Worm (Caenorhabditis elegans) whole organism, dauer: ENCODE data around the gene clec-70.
"Not testable (repeated sequence)": the region's sequence is repeated elsewhere in the genome, so short reads cannot be mapped to it uniquely, and the experiment has no call there.

Experiments
- unc-62 ChIP-seq: sonication (generic microtip); optimal IDR thresholded peaks from 2 replicates; lab custom pipeline; 2017; ENCODE audit warnings: missing biosample characterization, missing genetic modification reagents, missing genetic modification characterization

Gene clec-70

DNA sequence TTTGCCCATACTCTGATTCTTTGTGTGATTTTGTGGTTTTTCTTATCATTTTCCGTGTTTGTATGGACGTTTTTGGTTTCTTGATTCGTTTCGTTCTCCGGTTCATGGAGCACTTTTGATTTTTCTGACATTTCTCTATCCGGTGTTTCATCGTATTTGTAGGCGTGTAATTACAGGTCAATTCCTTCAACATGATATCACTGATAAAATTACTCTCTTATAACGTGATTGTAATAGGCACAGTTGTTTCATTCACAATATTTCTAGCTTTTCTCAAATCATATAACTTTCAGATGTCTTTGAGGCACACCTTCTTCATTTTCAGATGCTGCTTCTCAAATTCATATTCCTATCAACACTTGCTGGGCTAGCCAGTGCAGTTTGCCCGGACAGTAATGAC is at the start of gene clec-70:
clec-70 (plus strand) TSS at position 301 of the 400 bp plus-strand sequence.
- TF ChIP-seq unc-62 (GFP tag; lab: Kevin White, UChicago), result not testable (repeated sequence)

DNA sequence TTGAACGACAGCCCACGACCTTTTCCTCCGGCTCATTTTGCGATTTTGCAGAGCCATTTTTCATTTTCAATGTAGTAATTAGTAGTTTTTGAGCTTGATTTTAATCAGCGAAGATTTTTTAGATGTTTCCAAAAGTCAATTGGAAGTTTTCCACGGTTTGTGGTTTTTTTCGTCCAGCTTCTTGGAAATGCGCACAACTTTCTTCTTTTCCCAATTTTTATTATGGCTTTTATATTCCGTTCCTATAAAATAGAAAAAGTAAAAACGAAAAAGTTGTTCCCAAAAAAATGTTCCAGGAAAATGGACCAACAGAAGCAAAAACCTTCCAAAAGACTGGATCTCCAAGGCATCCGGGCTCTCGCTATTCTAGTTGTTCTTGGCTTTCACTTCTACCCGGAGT is 47.1 kb upstream of the clec-70 start, which contains the start of gene oac-22:
oac-22 (plus strand) TSS at position 301 of the 400 bp plus-strand sequence.
- TF ChIP-seq unc-62 (GFP tag; lab: Kevin White, UChicago), result no peak

DNA sequence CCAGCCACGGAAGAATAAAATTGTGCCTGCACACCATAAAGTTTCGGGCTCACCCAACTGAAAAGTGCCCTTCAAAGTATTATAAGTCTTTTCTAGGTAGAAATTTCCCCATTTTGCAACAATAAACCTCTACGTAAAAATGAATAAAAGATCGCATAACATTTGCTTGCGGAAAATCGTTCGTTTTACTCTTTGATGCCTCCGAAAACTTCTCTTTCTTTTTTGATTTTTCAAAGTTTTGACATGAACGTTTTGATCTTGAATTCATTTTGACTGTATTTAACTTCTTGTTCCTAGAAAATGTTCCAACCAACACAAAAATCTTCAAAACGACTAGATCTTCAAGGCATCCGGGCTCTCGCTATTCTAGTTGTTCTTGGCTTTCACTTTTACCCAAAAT is 43.5 kb upstream of the clec-70 start, which contains the start of gene oac-21:
oac-21 (plus strand) TSS at position 301 of the 400 bp plus-strand sequence.
- no peak for TF ChIP-seq unc-62 (GFP tag; lab: Kevin White, UChicago)

DNA sequence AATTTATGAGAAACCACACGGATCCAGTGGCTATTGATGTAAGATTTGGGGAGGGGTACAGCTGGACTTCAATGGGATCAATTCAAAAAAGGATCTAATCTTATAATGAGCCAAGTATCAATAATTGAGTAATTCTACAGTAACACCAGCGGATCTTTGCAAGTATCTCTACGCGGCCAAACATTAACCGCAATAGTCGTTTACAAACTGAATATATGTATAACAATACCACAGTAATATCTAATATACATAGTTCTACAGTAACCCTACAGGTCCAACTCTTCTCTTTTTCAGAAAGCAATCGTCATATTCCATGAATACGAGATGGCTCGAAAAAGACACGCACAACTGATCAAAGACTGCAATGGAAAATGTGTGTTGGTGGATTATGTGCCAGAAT is 40.5 kb upstream of the clec-70 start, which contains the start of gene F56D6.9:
F56D6.9 (plus strand) TSS at position 301 of the 400 bp plus-strand sequence.
- no peak for TF ChIP-seq unc-62 (GFP tag; lab: Kevin White, UChicago)

DNA sequence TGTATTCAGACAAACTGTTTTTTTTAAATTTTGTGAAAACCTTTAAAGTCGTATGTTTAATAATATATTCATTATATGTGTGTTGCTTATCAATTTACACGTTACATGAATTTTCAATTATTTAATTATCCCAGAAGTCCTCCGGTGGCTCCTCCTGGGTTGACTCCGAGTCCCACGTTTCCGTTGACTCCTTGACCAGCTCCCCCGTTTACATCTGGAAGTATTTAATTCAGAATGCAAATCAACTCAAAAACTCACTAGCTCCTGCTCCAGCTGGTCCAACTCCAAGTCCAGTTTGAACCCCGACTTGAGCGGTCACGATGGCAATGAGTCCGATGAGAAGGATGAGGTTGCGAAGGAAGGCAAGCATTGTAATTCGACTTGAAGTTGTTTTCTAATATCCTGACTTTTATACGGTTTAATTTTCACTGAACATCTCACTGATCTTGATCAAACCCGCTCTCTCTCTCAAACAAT is 38.5 kb upstream of the clec-70 start, which contains the start of gene F56D6.8:
F56D6.8 (minus strand) TSS at position 427 of the 477 bp plus-strand sequence.
- TF ChIP-seq unc-62 (GFP tag; lab: Kevin White, UChicago), result no peak

DNA sequence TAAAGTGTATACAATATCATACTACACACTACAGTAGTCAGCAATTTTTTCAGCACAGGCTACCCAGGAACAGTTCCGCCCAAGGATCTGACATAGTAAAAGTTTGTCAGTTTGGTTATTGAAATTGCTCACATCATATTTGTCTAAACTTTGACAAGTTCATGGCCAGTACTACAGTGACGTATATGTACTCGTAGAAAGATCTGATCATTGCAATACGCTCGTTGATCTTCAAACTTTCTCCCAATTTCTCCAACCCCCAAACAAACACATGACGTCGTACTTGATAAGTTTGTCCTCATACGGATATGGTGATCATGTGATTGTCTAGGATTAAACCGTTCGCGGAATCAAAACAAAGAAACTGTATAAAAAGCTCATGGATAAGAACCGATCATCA is 37.7 kb upstream of the clec-70 start, which contains the start of gene dct-8:
dct-8 (plus strand) TSS at position 301 of the 400 bp plus-strand sequence.
- TF ChIP-seq unc-62 (GFP tag; lab: Kevin White, UChicago), result no peak

DNA sequence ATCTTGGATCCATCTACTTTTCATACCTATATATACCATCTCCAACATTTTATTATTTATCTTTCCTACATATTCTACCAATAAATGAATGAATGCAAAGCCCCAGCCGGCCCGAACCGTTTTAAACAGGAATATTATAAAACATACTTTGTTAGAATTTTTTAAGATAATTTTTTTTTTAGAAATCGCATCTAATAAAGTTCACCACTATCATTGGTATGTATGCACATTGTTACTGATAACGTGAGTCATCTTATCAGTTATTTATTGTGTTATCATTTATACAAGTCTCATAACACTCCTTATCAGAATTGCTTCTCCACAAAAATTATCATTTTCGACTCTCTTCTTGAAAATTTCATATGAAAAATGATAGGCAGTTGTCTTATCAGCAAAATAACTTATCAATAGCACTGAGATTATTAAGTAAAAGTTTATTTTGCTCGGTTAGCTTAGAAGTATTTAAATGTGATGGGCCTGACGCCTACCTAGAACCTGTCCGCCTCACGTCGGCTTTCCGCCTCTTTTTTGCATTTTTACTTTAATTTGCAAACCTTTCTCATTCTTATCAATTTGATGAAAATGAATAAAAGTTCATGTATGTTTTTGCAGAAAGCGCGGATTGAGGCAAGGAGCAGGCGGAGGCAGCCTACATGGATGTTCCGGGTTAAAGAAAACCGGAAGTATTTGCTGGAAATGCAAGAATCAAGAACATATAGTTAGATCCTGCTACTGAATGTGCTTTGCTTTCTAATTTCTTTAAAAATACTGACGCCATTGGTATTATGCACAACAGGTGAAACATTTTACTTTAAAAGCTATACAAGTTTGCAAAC is 32.6 kb upstream of the clec-70 start, which contains the start of gene srz-62:
srz-62 (plus strand) TSS at position 786 of the 836 bp plus-strand sequence.
- no peak for TF ChIP-seq unc-62 (GFP tag; lab: Kevin White, UChicago)

DNA sequence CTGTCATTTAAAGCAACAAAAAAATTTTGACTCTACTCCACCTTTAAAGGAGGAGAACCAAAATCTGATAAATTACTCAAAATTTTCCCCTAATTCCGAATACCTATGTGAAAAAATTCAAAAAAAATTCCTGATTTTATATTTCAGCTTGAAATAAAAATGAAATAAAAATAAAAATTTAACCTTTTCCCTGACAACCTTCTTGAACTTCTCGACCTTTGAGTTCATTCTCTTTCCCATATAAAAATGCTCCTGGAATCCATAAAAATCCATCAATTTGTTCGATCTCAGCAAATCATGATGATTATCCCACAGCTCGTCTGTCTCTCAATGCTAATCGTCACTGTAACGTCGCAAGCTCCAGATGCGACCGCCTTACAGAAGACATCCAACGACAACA is 29.6 kb upstream of the clec-70 start, which contains the start of gene F56D6.6:
F56D6.6 (plus strand) TSS at position 301 of the 400 bp plus-strand sequence.
- TF ChIP-seq unc-62 (GFP tag; lab: Kevin White, UChicago), result no peak

DNA sequence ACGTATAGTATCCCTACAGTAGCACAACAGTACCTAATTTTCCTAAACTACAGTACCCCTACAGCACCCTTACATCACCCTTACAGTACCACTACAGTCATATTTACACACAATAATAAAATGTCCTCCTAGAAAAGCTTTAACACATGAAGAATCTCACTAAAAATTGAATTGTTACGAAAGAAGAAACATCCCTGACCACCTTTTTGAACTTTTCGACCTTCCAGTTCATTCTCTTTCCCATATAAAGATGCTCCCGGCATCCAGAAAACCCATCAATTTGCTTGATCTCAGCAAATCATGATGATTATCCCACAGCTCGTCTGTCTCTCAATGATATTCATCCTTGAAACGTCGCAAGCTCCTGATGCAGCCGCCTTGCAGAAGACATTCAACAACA is 27.9 kb upstream of the clec-70 start, which contains the start of gene F56D6.21:
F56D6.21 (plus strand) TSS at position 301 of the 400 bp plus-strand sequence.
- no peak for TF ChIP-seq unc-62 (GFP tag; lab: Kevin White, UChicago)

DNA sequence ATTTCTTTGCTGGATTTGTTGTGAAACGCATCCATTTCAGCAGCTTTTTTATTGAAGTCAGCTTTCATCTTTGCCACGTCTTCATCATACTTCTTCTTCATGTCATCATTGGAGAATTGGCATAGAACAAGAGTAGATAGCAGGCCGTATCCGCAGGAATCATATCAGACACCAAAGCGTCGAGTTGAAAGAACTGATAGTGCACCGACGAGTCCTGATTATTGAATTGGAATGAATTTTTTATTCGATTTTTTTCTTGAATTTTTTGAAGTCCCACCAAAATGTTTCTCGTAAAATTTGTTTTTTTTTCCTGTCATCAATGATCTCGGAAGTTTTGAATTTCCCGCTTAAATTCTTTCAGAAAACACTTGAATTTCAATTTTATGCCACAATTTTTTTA is 26.1 kb upstream of the clec-70 start, which contains the start of gene F56D6.11:
F56D6.11 (minus strand) TSS at position 101 of the 400 bp plus-strand sequence.
- no peak for TF ChIP-seq unc-62 (GFP tag; lab: Kevin White, UChicago)

DNA sequence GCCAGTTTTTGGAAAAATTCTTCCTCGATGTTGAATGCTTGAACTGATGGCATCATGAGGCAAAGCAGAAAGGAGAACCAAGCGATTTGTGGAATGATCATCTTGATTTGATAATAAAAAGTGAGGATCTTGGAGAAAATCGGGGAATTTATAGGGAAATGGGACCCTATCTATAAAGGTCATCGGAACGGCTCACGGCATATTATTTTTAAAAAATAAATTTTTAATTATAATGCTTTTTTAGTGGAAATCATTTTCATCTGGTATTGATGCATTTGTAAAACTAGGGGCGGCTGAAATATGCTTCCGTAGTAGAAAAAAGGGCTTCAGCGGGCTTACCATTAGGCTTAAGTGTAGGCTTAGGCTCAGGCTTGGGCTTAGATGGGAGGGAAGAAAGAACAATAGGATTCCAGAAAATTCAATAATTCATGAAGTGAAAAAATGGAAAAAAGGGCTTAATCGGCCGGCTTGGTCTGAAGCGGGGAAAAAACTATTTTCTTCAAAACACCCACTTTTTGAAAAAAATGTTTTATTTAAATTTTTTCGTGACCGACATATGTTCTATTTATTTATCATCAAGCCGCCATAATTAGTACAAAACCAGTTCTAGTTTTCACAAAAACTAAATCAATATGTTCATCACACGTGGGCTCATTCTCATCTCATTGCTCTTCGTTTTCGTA is 24.9 kb upstream of the clec-70 start, which contains the start of the genes F56D6.22 and F56D6.12:
F56D6.22 (minus strand) TSS at position 101 of the 683 bp plus-strand sequence.
F56D6.12 (plus strand) TSS at position 633 of the 683 bp plus-strand sequence.
- TF ChIP-seq unc-62 (GFP tag; lab: Kevin White, UChicago), result no peak

DNA sequence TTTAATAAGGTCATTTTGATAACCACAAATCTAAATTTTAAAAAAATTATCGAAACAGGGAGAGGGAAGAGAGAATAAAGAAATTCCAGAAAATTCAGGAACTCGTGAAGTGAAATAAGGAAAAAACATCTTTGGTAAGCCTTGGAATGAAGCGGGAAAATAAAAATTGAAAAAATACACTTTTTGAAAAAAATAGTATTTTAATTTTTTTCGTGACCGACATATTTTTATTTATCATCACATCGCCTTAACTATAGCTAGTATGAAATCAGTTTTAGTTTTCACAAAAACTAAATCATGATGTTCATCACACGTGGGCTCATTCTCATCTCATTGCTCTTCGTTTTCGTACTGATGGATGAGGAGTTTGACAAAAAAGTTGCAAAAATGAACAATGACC is 23.4 kb upstream of the clec-70 start, which contains the start of gene F56D6.13:
F56D6.13 (plus strand) TSS at position 301 of the 400 bp plus-strand sequence.
- no peak for TF ChIP-seq unc-62 (GFP tag; lab: Kevin White, UChicago)

DNA sequence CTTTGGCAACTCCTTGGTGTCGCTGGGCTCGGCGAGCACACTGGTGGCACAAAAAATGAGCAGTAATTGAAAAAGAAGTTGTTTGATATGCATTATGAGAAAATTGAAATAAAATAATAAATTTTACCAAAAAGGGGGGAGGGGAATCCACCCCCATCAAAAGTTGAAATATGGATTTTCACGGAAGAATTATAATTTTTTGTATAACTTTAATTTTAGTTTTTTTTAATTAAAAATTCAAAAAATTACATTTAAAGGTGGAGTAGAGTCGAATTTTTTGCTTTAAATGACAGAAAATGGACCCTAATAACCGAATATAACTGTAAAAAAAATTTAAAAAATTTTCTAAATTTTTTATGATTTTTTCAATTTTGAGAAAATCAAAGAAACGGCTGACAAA is 20.7 kb upstream of the clec-70 start, which contains the start of gene F56D6.18:
F56D6.18 (minus strand) TSS at position 101 of the 400 bp plus-strand sequence.
- TF ChIP-seq unc-62 (GFP tag; lab: Kevin White, UChicago), result not testable (repeated sequence)

DNA sequence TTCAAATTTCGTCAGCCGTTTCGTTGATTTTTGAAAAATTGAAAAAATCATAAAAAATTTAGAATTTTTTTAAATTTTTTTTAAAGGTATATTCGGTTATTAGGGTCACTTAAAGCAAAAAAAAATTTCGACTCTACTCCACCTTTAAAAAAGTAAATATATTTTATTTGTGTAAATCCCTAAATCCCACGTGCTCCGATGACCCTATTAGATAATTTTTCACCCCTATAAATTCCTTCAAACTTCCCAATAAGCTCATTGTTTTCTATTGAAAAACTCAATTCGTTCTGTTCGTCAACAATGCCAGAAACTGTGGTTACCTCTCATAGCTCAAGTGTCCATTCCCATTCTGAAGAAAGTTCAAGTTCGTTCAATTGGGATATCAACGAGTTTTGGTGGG is 19.9 kb upstream of the clec-70 start, which contains the start of gene F56D6.20:
F56D6.20 (plus strand) TSS at position 301 of the 400 bp plus-strand sequence.
- TF ChIP-seq unc-62 (GFP tag; lab: Kevin White, UChicago), result no peak

DNA sequence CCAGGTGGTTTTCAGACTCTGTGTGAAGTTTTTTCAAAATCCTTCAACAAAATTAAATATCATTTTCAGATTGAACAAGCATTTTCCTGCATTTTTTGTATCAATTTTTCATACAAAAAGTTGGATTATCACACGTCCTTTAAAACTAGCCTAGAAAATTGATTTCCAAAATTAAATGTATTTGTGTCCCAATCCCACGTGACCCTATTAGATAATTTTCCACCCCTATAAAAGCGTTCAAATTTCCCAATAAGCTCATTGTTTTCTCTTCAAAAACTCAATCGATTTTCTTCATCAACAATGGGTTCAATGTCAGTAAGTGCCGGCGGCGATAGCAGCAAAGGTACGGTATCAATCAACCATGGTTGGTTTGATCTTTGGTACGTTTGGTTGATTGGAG is 18.0 kb upstream of the clec-70 start, which contains the start of gene F56D6.19:
F56D6.19 (plus strand) TSS at position 301 of the 400 bp plus-strand sequence.
- no peak for TF ChIP-seq unc-62 (GFP tag; lab: Kevin White, UChicago)
